Fruit fly (Drosophila melanogaster): ENCODE data around the gene Sgs8.
A peak's percentile ranks its signal among the peaks of the same experiment; 100 is the strongest.

Sgs8 gene

DNA sequence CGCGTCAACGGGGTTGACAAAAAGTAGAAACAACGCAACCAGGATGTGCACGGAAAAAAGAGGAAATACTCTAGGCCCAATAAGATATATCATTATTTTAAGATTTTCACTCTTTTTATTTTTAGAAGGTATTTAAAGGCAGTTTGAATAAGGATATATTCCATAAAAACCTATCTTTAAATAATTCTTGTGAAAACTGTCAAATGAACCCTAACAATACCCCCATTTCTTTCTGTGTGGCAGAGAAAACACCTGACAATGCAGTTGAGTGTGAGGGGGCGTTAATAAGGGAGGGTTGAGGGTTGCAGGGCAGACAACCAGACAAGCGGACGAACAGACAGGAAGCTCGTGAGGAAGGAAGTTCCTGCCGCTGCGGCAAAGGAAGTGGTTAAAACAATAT, 42.8 kb upstream of the Sgs8 start (continued):
- TF ChIP-seq aop (GFP tag; IDR thresholded peaks at IDR 0.05) (no peak), CG5953 (GFP tag; IDR thresholded peaks at IDR 0.05) (no peak), CG3163 (GFP tag; optimal IDR thresholded peaks at IDR 0.05) (no peak), dysf (GFP tag; IDR thresholded peaks at IDR 0.05) (no peak; the same call in 2 of the 3 replicates), grau (tag; optimal IDR thresholded peaks at IDR 0.05) (peak; percentile 40), CG8478 (optimal IDR thresholded peaks at IDR 0.05) (no peak), Aef1 (GFP tag; IDR thresholded peaks at IDR 0.05) (no peak), CG4404 (GFP tag; IDR thresholded peaks at IDR 0.05) (0 out of 2 replicates have a peak, but pooled peaks have one; percentile 15), CG1832 (GFP tag; optimal IDR thresholded peaks at IDR 0.05) (no peak), CG1024 (GFP tag; IDR thresholded peaks at IDR 0.05) (no peak), gfzf (GFP tag; optimal IDR thresholded peaks at IDR 0.05) (no peak), CG7987 (GFP tag; optimal IDR thresholded peaks at IDR 0.05) (no peak), CG7271 (tag; optimal IDR thresholded peaks at IDR 0.05) (no peak), Hey (tag; optimal IDR thresholded peaks at IDR 0.05) (no peak), z (GFP tag; IDR thresholded peaks at IDR 0.05) (no peak), phol (tag; optimal IDR thresholded peaks at IDR 0.05) (peak; percentile 53), Atf3 (GFP tag; optimal IDR thresholded peaks at IDR 0.05) (no peak), CTCF (GFP tag; optimal IDR thresholded peaks at IDR 0.05) (no peak), dan (GFP tag; IDR thresholded peaks at IDR 0.05) (no peak), HHEX (GFP tag; optimal IDR thresholded peaks at IDR 0.05) (no peak), sc (optimal IDR thresholded peaks at IDR 0.05) (no peak), sc (GFP tag; optimal IDR thresholded peaks at IDR 0.05) (peak; percentile 36), Lhr (GFP tag; optimal IDR thresholded peaks at IDR 0.05) (no peak), fru (optimal IDR thresholded peaks at IDR 0.05) (no peak), sr (GFP tag; IDR thresholded peaks at IDR 0.05) (no peak), CG16863 (GFP tag; optimal IDR thresholded peaks at IDR 0.05) (no peak), zfh2 (GFP tag; optimal IDR thresholded peaks at IDR 0.05) (no peak), chinmo (GFP tag; IDR thresholded peaks at IDR 0.05; ENCODE audit: partially characterized antibody) (no peak), CG2129 (GFP tag; IDR thresholded peaks at IDR 0.05; ENCODE audit: partially characterized antibody) (no peak), yki (optimal IDR thresholded peaks at IDR 0.05) (no peak), luna (GFP tag; optimal IDR thresholded peaks at IDR 0.05) (no peak), CG8359 (GFP tag; optimal IDR thresholded peaks at IDR 0.05; ENCODE audit: borderline replicate concordance) (no peak), stwl (tag; optimal IDR thresholded peaks at IDR 0.05) (no peak), Kr (GFP tag; optimal IDR thresholded peaks at IDR 0.05) (no peak), CG3995 (GFP tag; optimal IDR thresholded peaks at IDR 0.05) (no peak), twi (tag; optimal IDR thresholded peaks at IDR 0.05) (no peak), CG13424 (tag; optimal IDR thresholded peaks at IDR 0.05) (peak; percentile 42), scrt (GFP tag; optimal IDR thresholded peaks at IDR 0.05) (no peak), Gug (GFP tag; IDR thresholded peaks at IDR 0.05) (0 out of 4 replicates have a peak, but pooled peaks have one; percentile 4), CG16813 (GFP tag; IDR thresholded peaks at IDR 0.05; ENCODE audit: partially characterized antibody) (0 out of 3 replicates have a peak, but pooled peaks have one; percentile 21), Sry-δ (GFP tag; optimal IDR thresholded peaks at IDR 0.05) (no peak), otp (GFP tag; IDR thresholded peaks at IDR 0.05) (no peak), hkb (optimal IDR thresholded peaks at IDR 0.05) (no peak), hkb (GFP tag; IDR thresholded peaks at IDR 0.05) (no peak), Adf1 (GFP tag; IDR thresholded peaks at IDR 0.05) (no peak), CG8089 (GFP tag; optimal IDR thresholded peaks at IDR 0.05) (no peak), CG2712 (tag; optimal IDR thresholded peaks at IDR 0.05) (peak; percentile 72), D19A (tag; optimal IDR thresholded peaks at IDR 0.05) (peak; percentile 61), Blimp-1 (GFP tag; optimal IDR thresholded peaks at IDR 0.05) (peak; percentile 68), CG3726 (GFP tag; IDR thresholded peaks at IDR 0.05) (no peak), Nf-YA (GFP tag; IDR thresholded peaks at IDR 0.05) (no peak; the same call in 1 of the 2 replicates), CrebB (tag; optimal IDR thresholded peaks at IDR 0.05) (no peak), CG9876 (GFP tag; optimal IDR thresholded peaks at IDR 0.05) (no peak), MBD-R2 (GFP tag; IDR thresholded peaks at IDR 0.05) (no peak)
